Worm (Caenorhabditis elegans) whole organism, young adult: Measurements from ENCODE around the gene glb-32.

ENCODE experiments used
- B0261.1 ChIP-seq: sonication (generic microtip); optimal IDR thresholded peaks from 2 replicates; lab custom pipeline; 2016; ENCODE audit warnings: mild to moderate bottlenecking, missing genetic modification characterization, moderate library complexity, missing compliant biosample characterization
- B0336.3 ChIP-seq: fragments of 200-800 bp; sonication (Bioruptor generic); IDR thresholded peaks from 2 replicates; pipeline ENCODE4 v1.3.6; 2022; ENCODE audit warnings: missing genetic modification characterization, missing compliant biosample characterization
- F37B4.10 ChIP-seq: fragments of 200-800 bp; sonication (Bioruptor generic); IDR thresholded peaks from 2 replicates; pipeline ENCODE4 v1.3.6; 2022; ENCODE audit warnings: missing genetic modification characterization, missing compliant biosample characterization
- K12H6.12 ChIP-seq: fragments of 200-800 bp; sonication (Bioruptor generic); optimal IDR thresholded peaks from 2 replicates; lab custom pipeline; 2018; ENCODE audit warnings: mild to moderate bottlenecking, missing genetic modification characterization, missing compliant biosample characterization
- ZK185.1 ChIP-seq: sonication (generic microtip); optimal IDR thresholded peaks from 2 replicates; lab custom pipeline; 2016; ENCODE audit warnings: mild to moderate bottlenecking, missing genetic modification characterization, missing compliant biosample characterization; ENCODE audit not compliant: poor library complexity, severe bottlenecking
- ama-1 ChIP-seq, 3 experiments: fragments of 150-350 bp in 1 of 3; sonication (generic microtip) in 2 of 3; optimal IDR thresholded peaks; 2 replicates each; lab custom pipeline; 2014 to 2018; ENCODE audit warnings: missing biosample characterization in 2 of 3, missing genetic modification characterization in 2 of 3, missing genetic modification reagents in 2 of 3
- attf-5 ChIP-seq: fragments of 200-800 bp; sonication (Bioruptor generic); optimal IDR thresholded peaks from 2 replicates; lab custom pipeline; 2018; ENCODE audit warnings: mild to moderate bottlenecking, missing genetic modification characterization, missing compliant biosample characterization
- cebp-1 ChIP-seq, 2 experiments: fragments of 200-800 bp in 1 of 2; sonication (Bioruptor generic) in 1 of 2; sonication (generic microtip) in 1 of 2; IDR thresholded peaks in 1 of 2; optimal IDR thresholded peaks in 1 of 2; 2 replicates each; pipeline versions ENCODE4 v1.3.6 to Lab custom; 2017 to 2022; ENCODE audit warnings: missing compliant biosample characterization in 2 of 2, missing genetic modification characterization in 2 of 2, mild to moderate bottlenecking in 1 of 2, missing genetic modification reagents in 1 of 2, moderate library complexity in 1 of 2
- ceh-100 ChIP-seq: fragments of 200-800 bp; sonication (Bioruptor generic); IDR thresholded peaks from 2 replicates; pipeline ENCODE4 v1.3.6; 2022; ENCODE audit warnings: missing genetic modification reagents, missing genetic modification characterization, missing compliant biosample characterization
- ceh-27 ChIP-seq: fragments of 200-800 bp; sonication (Bioruptor generic); optimal IDR thresholded peaks from 2 replicates; lab custom pipeline; 2018; ENCODE audit warnings: mild to moderate bottlenecking, missing genetic modification characterization, moderate library complexity, missing compliant biosample characterization
- egrh-3 ChIP-seq: fragments of 200-800 bp; sonication (Bioruptor generic); IDR thresholded peaks from 2 replicates; pipeline ENCODE4 v1.3.6; 2022; ENCODE audit warnings: missing genetic modification reagents, missing genetic modification characterization, missing compliant biosample characterization
- hmg-1.2 ChIP-seq: fragments of 200-800 bp; sonication (Bioruptor generic); IDR thresholded peaks from 2 replicates; pipeline ENCODE4 v1.3.6; 2022; ENCODE audit warnings: missing genetic modification reagents, missing genetic modification characterization, missing compliant biosample characterization
- hmg-20 ChIP-seq: fragments of 200-800 bp; sonication (Bioruptor generic); IDR thresholded peaks from 2 replicates; pipeline ENCODE4 v1.3.6; 2022; ENCODE audit warnings: missing genetic modification reagents, missing genetic modification characterization, missing compliant biosample characterization
- hsf-1 ChIP-seq: fragments of 200-800 bp; sonication (Bioruptor generic); IDR thresholded peaks from 2 replicates; pipeline ENCODE4 v1.3.6; 2022; ENCODE audit warnings: missing genetic modification reagents, missing genetic modification characterization, missing compliant biosample characterization
- let-526 ChIP-seq: fragments of 200-800 bp; sonication (Bioruptor generic); IDR thresholded peaks from 2 replicates; pipeline ENCODE4 v1.3.6; 2022; ENCODE audit warnings: missing genetic modification reagents, missing genetic modification characterization, missing compliant biosample characterization
- lin-26 ChIP-seq: fragments of 200-800 bp; sonication (Bioruptor generic); IDR thresholded peaks from 2 replicates; pipeline ENCODE4 v1.3.6; 2022; ENCODE audit warnings: missing genetic modification reagents, missing genetic modification characterization, missing compliant biosample characterization
- lin-35 ChIP-seq, 3 experiments: fragments of 150-350 bp in 2 of 3; sonication (generic microtip) in 1 of 3; optimal IDR thresholded peaks; 2 replicates each; lab custom pipeline; 2014 to 2018; ENCODE audit warnings: missing biosample characterization in 3 of 3, missing genetic modification characterization in 3 of 3, missing genetic modification reagents in 3 of 3
- lin-40 ChIP-seq: sonication (generic microtip); optimal IDR thresholded peaks from 2 replicates; lab custom pipeline; 2016; ENCODE audit warnings: missing genetic modification characterization, mild to moderate bottlenecking, missing compliant biosample characterization, missing genotype, missing genetic modification reagents
- madf-10 ChIP-seq: sonication (generic microtip); optimal IDR thresholded peaks from 2 replicates; lab custom pipeline; 2016; ENCODE audit warnings: mild to moderate bottlenecking, missing genetic modification characterization, missing compliant biosample characterization
- mcd-1 ChIP-seq: fragments of 200-800 bp; sonication (Bioruptor generic); IDR thresholded peaks from 2 replicates; pipeline ENCODE4 v1.3.6; 2022; ENCODE audit warnings: missing genetic modification reagents, missing genetic modification characterization, missing compliant biosample characterization
- nfya-2 ChIP-seq: fragments of 200-800 bp; sonication (Bioruptor generic); IDR thresholded peaks from 2 replicates; pipeline ENCODE4 v1.3.6; 2022; ENCODE audit warnings: missing genetic modification reagents, missing genetic modification characterization, missing compliant biosample characterization
- nhr-80 ChIP-seq: sonication (generic microtip); optimal IDR thresholded peaks from 2 replicates; lab custom pipeline; 2016; ENCODE audit warnings: missing genetic modification characterization, missing compliant biosample characterization
- sea-2 ChIP-seq: fragments of 200-800 bp; sonication (Bioruptor generic); IDR thresholded peaks from 2 replicates; pipeline ENCODE4 v1.3.6; 2022; ENCODE audit warnings: missing genetic modification characterization, missing compliant biosample characterization
- snpc-4 ChIP-seq, 5 experiments: fragments of 150-350 bp in 1 of 5; sonication (generic microtip) in 4 of 5; optimal IDR thresholded peaks; 2 replicates each; lab custom pipeline; 2014 to 2018; ENCODE audit warnings: missing genetic modification characterization in 5 of 5, missing biosample characterization in 3 of 5, antibody characterized with exemption in 2 of 5, mild to moderate bottlenecking in 2 of 5, missing compliant biosample characterization in 2 of 5, missing genotype in 2 of 5, moderate library complexity in 2 of 5, missing genetic modification reagents in 1 of 5
- somi-1 ChIP-seq: fragments of 200-800 bp; sonication (Bioruptor generic); optimal IDR thresholded peaks from 2 replicates; lab custom pipeline; 2018; ENCODE audit warnings: mild to moderate bottlenecking, missing genetic modification characterization, missing compliant biosample characterization
- tlf-1 ChIP-seq: fragments of 200-800 bp; sonication (Bioruptor generic); optimal IDR thresholded peaks from 2 replicates; lab custom pipeline; 2018; ENCODE audit warnings: mild to moderate bottlenecking, missing genetic modification characterization, missing compliant biosample characterization
- unc-62 ChIP-seq: fragments of 150-350 bp; optimal IDR thresholded peaks from 2 replicates; lab custom pipeline; 2014; ENCODE audit warnings: missing biosample characterization, missing genetic modification reagents, missing genetic modification characterization
- xnd-1 ChIP-seq: sonication (generic microtip); optimal IDR thresholded peaks from 2 replicates; lab custom pipeline; 2016; ENCODE audit warnings: missing genotype, missing genetic modification reagents, missing genetic modification characterization, missing compliant biosample characterization
- ztf-18 ChIP-seq: sonication (generic microtip); optimal IDR thresholded peaks from 2 replicates; lab custom pipeline; 2016; ENCODE audit warnings: missing genotype, mild to moderate bottlenecking, missing genetic modification characterization, missing compliant biosample characterization
- ztf-26 ChIP-seq: sonication (generic microtip); optimal IDR thresholded peaks from 2 replicates; lab custom pipeline; 2017; ENCODE audit warnings: missing genetic modification characterization, missing compliant biosample characterization
- ztf-28 ChIP-seq: fragments of 200-800 bp; sonication (Bioruptor generic); IDR thresholded peaks from 2 replicates; pipeline ENCODE4 v1.3.6; 2022; ENCODE audit warnings: missing genetic modification reagents, missing genetic modification characterization, missing compliant biosample characterization
- ztf-3 ChIP-seq: fragments of 200-800 bp; sonication (Bioruptor generic); optimal IDR thresholded peaks from 2 replicates; lab custom pipeline; 2018; ENCODE audit warnings: mild to moderate bottlenecking, missing genetic modification characterization, missing compliant biosample characterization
- ztf-6 ChIP-seq: fragments of 200-800 bp; sonication (Bioruptor generic); IDR thresholded peaks from 2 replicates; pipeline ENCODE4 v1.3.6; 2022; ENCODE audit warnings: missing genetic modification reagents, missing genetic modification characterization, missing compliant biosample characterization

The glb-32 gene

DNA sequence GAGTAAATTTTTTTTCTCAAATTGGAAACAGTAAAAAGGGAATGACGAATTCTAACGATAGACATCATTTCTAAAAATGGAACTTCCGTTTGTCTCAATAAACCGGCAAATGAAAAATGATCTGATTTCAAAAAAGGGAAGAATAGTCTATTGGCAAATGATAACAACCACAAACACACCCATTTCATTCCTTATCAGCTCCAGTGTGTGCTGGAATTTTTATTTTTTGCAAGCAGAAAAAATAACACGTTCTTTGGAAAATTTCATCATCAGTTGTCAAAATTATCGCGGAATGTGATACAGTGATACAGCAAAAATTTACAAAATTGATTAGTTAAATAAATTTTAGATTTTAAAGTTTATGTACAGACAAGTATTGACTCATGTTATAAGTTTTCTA, 22.0 kb downstream of the glb-32 start:
- TF ChIP-seq unc-62 (peak; percentile 67), nhr-80 (tag; lab: Kevin White, UChicago) (peak; percentile 87), cebp-1 (GFP tag; IDR thresholded peaks at IDR 0.05; lab: Robert Waterston, UW) (peak; percentile 48; the same call in 1 of the 2 replicates), cebp-1 (tag; optimal IDR thresholded peaks at IDR 0.05; lab: Kevin White, UChicago) (peak; percentile 74), lin-26 (GFP tag; lab: Robert Waterston, UW) (no peak)

DNA sequence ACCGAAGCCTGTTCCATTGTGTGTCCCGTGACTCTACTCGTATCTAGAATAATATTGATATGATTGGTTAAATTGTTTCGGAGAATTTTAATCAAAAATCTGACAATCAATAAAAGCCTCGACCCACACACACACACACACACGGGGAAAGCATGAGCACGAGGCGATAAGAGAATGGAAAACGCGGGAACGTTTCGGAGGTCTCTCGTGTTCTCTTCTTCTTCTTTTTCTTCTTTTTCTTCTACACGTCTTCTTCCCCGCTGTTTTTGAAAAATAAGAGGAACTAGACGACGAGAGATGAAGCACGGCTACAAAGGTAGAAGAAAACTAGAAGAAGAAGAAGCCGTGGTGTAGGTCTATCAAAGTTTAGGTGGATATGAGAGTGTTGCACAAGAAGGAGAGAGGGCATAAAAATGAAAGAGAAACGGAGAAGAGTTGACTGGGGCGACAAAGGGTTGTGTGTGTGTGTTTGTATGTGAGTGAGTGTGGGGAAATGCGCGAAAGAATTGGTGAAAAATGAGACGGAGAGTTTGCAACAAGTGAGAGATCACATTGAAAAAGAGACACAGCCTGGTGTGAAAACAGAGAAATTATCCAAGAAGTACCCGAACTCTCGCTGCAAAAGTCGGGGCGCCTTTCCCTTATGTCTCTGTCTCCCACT, 24.5 kb downstream of the glb-32 start, which contains the start of gene mlk-1:
Gene mlk-1 (minus strand): TSS at position 51 of the 661 bp plus-strand sequence.
- TF ChIP-seq snpc-4 (GFP tag; optimal IDR thresholded peaks at IDR 0.05; lab: Kevin White, UChicago), result no peak
- TF ChIP-seq snpc-4 (tag; optimal IDR thresholded peaks at IDR 0.05; lab: Kevin White, UChicago), result peak in 3 of 4 experiments; percentile 7 to 35 (median 9)
- peak; percentile 43 for TF ChIP-seq nhr-80 (tag; lab: Kevin White, UChicago)
- TF ChIP-seq hmg-20, result no peak
- no peak for TF ChIP-seq ztf-6
- TF ChIP-seq K12H6.12 (tag; lab: Kevin White, UChicago), result peak; percentile 65
- no peak for TF ChIP-seq F37B4.10 (GFP tag; lab: Robert Waterston, UW)
- peak; percentile 20 for TF ChIP-seq madf-10
- no peak for TF ChIP-seq unc-62
- TF ChIP-seq lin-40 (tag; lab: Kevin White, UChicago), result peak; percentile 71
- peak; percentile 7 for TF ChIP-seq ZK185.1 (tag; lab: Kevin White, UChicago)
- peak; percentile 18 for TF ChIP-seq egrh-3 (GFP tag; lab: Robert Waterston, UW)
- TF ChIP-seq ztf-26 (tag; lab: Kevin White, UChicago), result peak; percentile 33
- TF ChIP-seq somi-1 (GFP tag; lab: Kevin White, UChicago), result peak; percentile 39
- no peak for TF ChIP-seq nfya-2 (GFP tag; lab: Robert Waterston, UW)
- TF ChIP-seq ztf-18 (tag; lab: Kevin White, UChicago), result peak; percentile 22
- TF ChIP-seq hsf-1, result peak; percentile 46; the same call in 1 of the 2 replicates
- TF ChIP-seq attf-5, result peak; percentile 49
- 0 out of 2 replicates have a peak, but pooled peaks have one; percentile 29 for TF ChIP-seq mcd-1 (GFP tag; lab: Robert Waterston, UW)
- TF ChIP-seq B0336.3 (GFP tag; lab: Robert Waterston, UW), result peak; percentile 73; the same call in 1 of the 2 replicates
- no peak for TF ChIP-seq B0261.1 (tag; lab: Kevin White, UChicago)
- no peak for TF ChIP-seq tlf-1 (GFP tag; lab: Kevin White, UChicago)
- TF ChIP-seq ceh-27, result peak; percentile 47
- no peak for TF ChIP-seq ceh-100 (GFP tag; lab: Robert Waterston, UW)
- TF ChIP-seq let-526, result no peak
- TF ChIP-seq ztf-3, result no peak
- no peak for TF ChIP-seq cebp-1 (GFP tag; IDR thresholded peaks at IDR 0.05; lab: Robert Waterston, UW)
- peak; percentile 64 for TF ChIP-seq cebp-1 (tag; optimal IDR thresholded peaks at IDR 0.05; lab: Kevin White, UChicago)
- TF ChIP-seq ama-1 (optimal IDR thresholded peaks at IDR 0.05; lab: Kevin White, UChicago), result peak; percentile 52
- TF ChIP-seq ama-1 (GFP tag; optimal IDR thresholded peaks at IDR 0.05; lab: Kevin White, UChicago), result no peak
- TF ChIP-seq sea-2 (GFP tag; lab: Robert Waterston, UW), result no peak
- peak; percentile 59; the same call in 1 of the 2 replicates for TF ChIP-seq hmg-1.2 (GFP tag; lab: Robert Waterston, UW)
- TF ChIP-seq lin-35 (GFP tag; optimal IDR thresholded peaks at IDR 0.05; lab: Kevin White, UChicago), result peak in 1 of 3 experiments; percentile 24
- TF ChIP-seq, all 124 proteins: peak for 19

DNA sequence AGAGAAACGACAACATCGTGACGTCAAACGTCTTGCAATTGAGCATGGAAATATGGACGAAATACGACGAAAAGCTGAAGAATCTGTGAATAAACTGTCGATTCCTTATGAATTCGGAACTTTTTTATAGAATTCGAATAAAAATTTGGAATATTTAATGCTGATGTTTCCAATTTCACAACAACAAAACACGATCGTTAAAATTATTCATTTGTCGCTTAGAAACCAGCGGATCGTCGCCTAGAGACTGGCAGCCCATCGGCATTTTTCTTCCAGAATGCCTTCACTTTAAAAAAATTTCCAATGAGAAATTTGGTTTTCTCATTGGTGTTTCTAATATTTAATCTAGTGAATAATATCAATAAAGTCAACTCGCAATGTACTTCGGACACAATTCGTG, 36.0 kb downstream of the glb-32 start, which contains the start of gene cwp-4:
Gene cwp-4 (plus strand): TSS at position 301 of the 400 bp plus-strand sequence.
- no peak for TF ChIP-seq nhr-80 (tag; lab: Kevin White, UChicago)
- TF ChIP-seq xnd-1 (tag; lab: Kevin White, UChicago), result no peak
- TF ChIP-seq ztf-28 (GFP tag; lab: Robert Waterston, UW), result no peak
